Fruit fly (Drosophila melanogaster): ENCODE measurements around the gene Nrx-IV.

- TF ChIP-seq CTCF (optimal IDR thresholded peaks at IDR 0.05): no peak
- TF ChIP-seq CG8478 (optimal IDR thresholded peaks at IDR 0.05): no peak
Measured at dm6 chr3L:12111081-12111958, 35.0 kb upstream of the Nrx-IV start.
